Fruit fly (Drosophila melanogaster) S2 (cell line): ENCODE measurements around the gene Unc-76.

ENCODE experiments used
- CG8478 ChIP-seq: fragments of >200 bp; optimal IDR thresholded peaks from 2 replicates; lab custom pipeline; 2018
- CTCF ChIP-seq, 2 experiments: fragments of >200 bp; optimal IDR thresholded peaks; 2 replicates each; lab custom pipeline; 2018

dm6 chrX:2142275-2142934 lies 62.0 kb downstream of the Unc-76 start:
- TF ChIP-seq CTCF (optimal IDR thresholded peaks at IDR 0.05; lab: Kevin White, UChicago) (no peak), CG8478 (lab: Kevin White, UChicago) (no peak)
